Fruit fly (Drosophila melanogaster) S2 (cell line): ENCODE results near the gene ct.

Experiments used
- CG8478 ChIP-seq: fragments of >200 bp; optimal IDR thresholded peaks from 2 replicates; lab custom pipeline; 2018
- CTCF ChIP-seq, 2 experiments: fragments of >200 bp; optimal IDR thresholded peaks; 2 replicates each; lab custom pipeline; 2018

- TF ChIP-seq CG8478 (lab: Kevin White, UChicago) (no peak), CTCF (optimal IDR thresholded peaks at IDR 0.05; lab: Kevin White, UChicago) (no peak)
Observed at dm6 chrX:7695391-7696053, 87.3 kb downstream of the ct start.
